Fruit fly (Drosophila melanogaster) whole organism, prepupa: Measurements from ENCODE around the gene CRIF.

Experiments used
- Lpt ChIP-seq: fragments of 200-800 bp; sonication (Bioruptor generic); optimal IDR thresholded peaks from 3 replicates; lab custom pipeline; 2016; ENCODE audit warnings: missing biosample characterization, missing genetic modification characterization
- dac ChIP-seq: fragments of 200-800 bp; sonication (Bioruptor generic); optimal IDR thresholded peaks from 2 replicates; lab custom pipeline; 2017; ENCODE audit warnings: missing biosample characterization, mild to moderate bottlenecking, missing genetic modification characterization

DNA sequence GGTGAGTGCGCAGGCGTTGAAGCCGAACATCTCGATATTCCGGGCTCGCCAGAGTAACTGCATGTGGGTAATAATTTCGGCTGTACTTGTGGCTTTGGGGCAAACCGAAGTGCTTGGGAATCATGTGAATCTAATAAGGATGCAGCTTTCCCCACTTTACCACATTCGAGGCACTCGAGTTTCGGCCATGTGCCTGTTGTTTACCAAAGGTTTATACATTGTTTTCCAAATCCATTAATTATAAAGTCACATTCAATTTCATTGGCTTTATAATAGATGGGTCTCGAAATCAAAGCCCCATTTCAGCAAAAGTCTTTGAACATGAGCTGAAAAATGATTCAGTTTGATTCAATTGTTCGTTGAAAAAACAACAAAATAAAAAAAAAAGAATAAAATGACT lies 3.6 kb downstream of the CRIF start, which contains the start of gene CG7634:
- TF ChIP-seq Lpt (GFP tag; lab: Kevin White, UChicago) (no peak), dac (GFP tag; lab: Kevin White, UChicago) (no peak)
